Worm (Caenorhabditis elegans) whole organism, L3 larva: ENCODE data around the gene daf-15.

ENCODE experiments used
- ceh-82 ChIP-seq: fragments of 150-350 bp; optimal IDR thresholded peaks from 2 replicates; lab custom pipeline; 2014; ENCODE audit warnings: missing biosample characterization, missing genetic modification characterization
- nhr-11 ChIP-seq: fragments of 150-350 bp; optimal IDR thresholded peaks from 2 replicates; lab custom pipeline; 2014; ENCODE audit warnings: missing biosample characterization, missing genetic modification characterization
- nhr-12 ChIP-seq: fragments of 150-350 bp; optimal IDR thresholded peaks from 2 replicates; lab custom pipeline; 2014; ENCODE audit warnings: missing biosample characterization, missing genetic modification characterization
- skn-1 ChIP-seq: fragments of 150-350 bp; optimal IDR thresholded peaks from 2 replicates; lab custom pipeline; 2014; ENCODE audit warnings: missing biosample characterization, missing genetic modification characterization
- zag-1 ChIP-seq: fragments of 150-350 bp; optimal IDR thresholded peaks from 2 replicates; lab custom pipeline; 2014; ENCODE audit warnings: missing biosample characterization, missing genetic modification characterization

- no peak for TF ChIP-seq skn-1 (tag; lab: Kevin White, UChicago)
- no peak for TF ChIP-seq zag-1
- TF ChIP-seq nhr-11 (tag; lab: Kevin White, UChicago): no peak
- TF ChIP-seq ceh-82 (tag; lab: Kevin White, UChicago): no peak
- TF ChIP-seq nhr-12 (tag; lab: Kevin White, UChicago): no peak
Measured at ce11 chrIV:9423095-9423494, 37.1 kb downstream of the daf-15 start, which contains the start of gene srxa-2.
